Fruit fly (Drosophila melanogaster) whole organism, embryonic: ENCODE measurements around the gene deltaCOP.

Experiments used
- Abd-B ChIP-seq: fragments of 200-800 bp; sonication (Bioruptor generic); optimal IDR thresholded peaks from 2 replicates; lab custom pipeline; 2018; ENCODE audit warnings: missing biosample characterization, mild to moderate bottlenecking, missing genetic modification characterization, moderate library complexity
- Adf1 ChIP-seq: fragments of 200-800 bp; sonication (Bioruptor generic); IDR thresholded peaks from 2 replicates; pipeline ENCODE4 v1.3.6; 2022; ENCODE audit warnings: missing biosample characterization, missing genetic modification characterization
- Atf6 ChIP-seq: fragments of 200-800 bp; sonication (Bioruptor generic); IDR thresholded peaks from 2 replicates; pipeline ENCODE4 v1.3.6; 2022; ENCODE audit warnings: missing biosample characterization, missing genetic modification characterization
- BEAF-32 ChIP-seq: fragments of 200-800 bp; sonication (Bioruptor generic); optimal IDR thresholded peaks from 3 replicates; lab custom pipeline; 2017; ENCODE audit warnings: missing biosample characterization, missing genetic modification characterization, mild to moderate bottlenecking, moderate library complexity, missing genetic modification reagents
- CG10366 ChIP-seq: fragments of 200-800 bp; sonication (Bioruptor generic); IDR thresholded peaks from 2 replicates; pipeline ENCODE4 v1.3.6; 2022; ENCODE audit warnings: missing biosample characterization, missing genetic modification characterization
- CG10431 ChIP-seq: fragments of 200-800 bp; sonication (Bioruptor generic); optimal IDR thresholded peaks from 3 replicates; lab custom pipeline; 2018; ENCODE audit warnings: missing biosample characterization, mild to moderate bottlenecking, missing genetic modification characterization
- CG1233 ChIP-seq: fragments of 200-800 bp; sonication (Bioruptor generic); optimal IDR thresholded peaks from 4 replicates; lab custom pipeline; 2018; ENCODE audit warnings: missing biosample characterization, mild to moderate bottlenecking, missing genetic modification characterization
- CG14860 ChIP-seq: fragments of 200-800 bp; sonication (Bioruptor generic); IDR thresholded peaks from 3 replicates; pipeline ENCODE4 v1.3.6; 2022; ENCODE audit warnings: missing biosample characterization, missing genetic modification characterization; ENCODE audit not compliant: partially characterized antibody
- CG17361 ChIP-seq: fragments of 200-800 bp; sonication (Bioruptor generic); IDR thresholded peaks from 3 replicates; pipeline ENCODE4 v1.3.6; 2022; ENCODE audit warnings: missing biosample characterization, missing genetic modification characterization
- CG17568 ChIP-seq: fragments of 200-800 bp; sonication (Bioruptor generic); optimal IDR thresholded peaks from 2 replicates; lab custom pipeline; 2018; ENCODE audit warnings: missing biosample characterization, mild to moderate bottlenecking, missing genetic modification characterization, moderate library complexity
- CG17912 ChIP-seq: fragments of 200-800 bp; sonication (Bioruptor generic); optimal IDR thresholded peaks from 2 replicates; lab custom pipeline; 2018; ENCODE audit warnings: missing biosample characterization, mild to moderate bottlenecking, missing genetic modification characterization
- CG18476 ChIP-seq: fragments of 200-800 bp; sonication (Bioruptor generic); optimal IDR thresholded peaks from 2 replicates; lab custom pipeline; 2016; ENCODE audit warnings: missing biosample characterization, mild to moderate bottlenecking, missing genetic modification characterization
- CG3838 ChIP-seq: fragments of 200-800 bp; sonication (Bioruptor generic); optimal IDR thresholded peaks from 3 replicates; lab custom pipeline; 2016; ENCODE audit warnings: missing biosample characterization, missing genetic modification characterization
- CG4282 ChIP-seq: fragments of 200-800 bp; sonication (Bioruptor generic); optimal IDR thresholded peaks from 2 replicates; lab custom pipeline; 2016; ENCODE audit warnings: missing biosample characterization, missing genetic modification characterization
- CG4404 ChIP-seq: fragments of 200-800 bp; sonication (Bioruptor generic); IDR thresholded peaks from 2 replicates; pipeline ENCODE4 v1.3.6; 2022; ENCODE audit warnings: missing biosample characterization, missing genetic modification characterization
- CG5245 ChIP-seq: fragments of 200-800 bp; sonication (Bioruptor generic); optimal IDR thresholded peaks from 3 replicates; lab custom pipeline; 2016; ENCODE audit warnings: missing biosample characterization, missing genetic modification characterization
- CG6854 ChIP-seq: fragments of 200-800 bp; sonication (Bioruptor generic); optimal IDR thresholded peaks from 3 replicates; lab custom pipeline; 2017; ENCODE audit warnings: missing biosample characterization, mild to moderate bottlenecking, missing genetic modification characterization
- CG7357 ChIP-seq: fragments of 200-800 bp; sonication (Bioruptor generic); IDR thresholded peaks from 3 replicates; pipeline ENCODE4 v1.3.6; 2022; ENCODE audit warnings: missing biosample characterization, missing genetic modification characterization
- CG7556 ChIP-seq: fragments of 200-800 bp; sonication (Bioruptor generic); optimal IDR thresholded peaks from 2 replicates; lab custom pipeline; 2017; ENCODE audit warnings: missing biosample characterization, mild to moderate bottlenecking, missing genetic modification characterization
- CG8281 ChIP-seq: fragments of 200-800 bp; sonication (Bioruptor generic); optimal IDR thresholded peaks from 2 replicates; lab custom pipeline; 2018; ENCODE audit warnings: missing biosample characterization, mild to moderate bottlenecking, missing genetic modification characterization, moderate library complexity
- CG8388 ChIP-seq: fragments of 200-800 bp; sonication (Bioruptor generic); optimal IDR thresholded peaks from 2 replicates; lab custom pipeline; 2019; ENCODE audit warnings: missing biosample characterization, mild to moderate bottlenecking, missing genetic modification characterization, moderate library complexity
- CG8478 ChIP-seq: fragments of >200 bp; optimal IDR thresholded peaks from 2 replicates; lab custom pipeline; 2018
- CG8924 ChIP-seq: fragments of 200-800 bp; optimal IDR thresholded peaks from 3 replicates; lab custom pipeline; 2019; ENCODE audit warnings: missing biosample characterization, mild to moderate bottlenecking, missing genetic modification characterization, moderate library complexity
- CG9932 ChIP-seq: fragments of 200-800 bp; sonication (Bioruptor generic); IDR thresholded peaks from 2 replicates; pipeline ENCODE4 v1.3.6; 2022; ENCODE audit warnings: missing biosample characterization, missing genetic modification characterization
- Chrac-16 ChIP-seq: fragments of 200-800 bp; sonication (Bioruptor generic); optimal IDR thresholded peaks from 3 replicates; lab custom pipeline; 2016; ENCODE audit warnings: missing biosample characterization, missing genetic modification characterization
- CkIIα-i1 ChIP-seq: fragments of 200-800 bp; sonication (Bioruptor generic); IDR thresholded peaks from 2 replicates; pipeline ENCODE4 v1.3.6; 2022; ENCODE audit warnings: missing biosample characterization, missing genetic modification characterization
- D19B ChIP-seq: fragments of 200-800 bp; sonication (Bioruptor generic); optimal IDR thresholded peaks from 2 replicates; lab custom pipeline; 2017; ENCODE audit warnings: missing biosample characterization, mild to moderate bottlenecking, missing genetic modification characterization
- Hand ChIP-seq: fragments of 200-800 bp; sonication (Bioruptor generic); optimal IDR thresholded peaks from 2 replicates; lab custom pipeline; 2017; ENCODE audit warnings: mild to moderate bottlenecking, missing biosample characterization, missing genetic modification reagents, missing genetic modification characterization
- HmgD ChIP-seq: fragments of 200-800 bp; sonication (Bioruptor generic); optimal IDR thresholded peaks from 3 replicates; lab custom pipeline; 2016; ENCODE audit warnings: missing biosample characterization, missing genetic modification characterization
- Lim3 ChIP-seq: fragments of 200-800 bp; sonication (Bioruptor generic); IDR thresholded peaks from 2 replicates; pipeline ENCODE4 v1.3.6; 2022; ENCODE audit warnings: missing biosample characterization, missing genetic modification characterization
- Nf-YC ChIP-seq: fragments of 200-800 bp; optimal IDR thresholded peaks from 3 replicates; lab custom pipeline; 2019; ENCODE audit warnings: missing biosample characterization, mild to moderate bottlenecking, missing genetic modification characterization, moderate library complexity
- Oli ChIP-seq: fragments of 200-800 bp; sonication (Bioruptor generic); optimal IDR thresholded peaks from 2 replicates; lab custom pipeline; 2018; ENCODE audit warnings: missing biosample characterization, mild to moderate bottlenecking, missing genetic modification characterization, moderate library complexity
- bab2 ChIP-seq: fragments of 200-800 bp; sonication (Bioruptor generic); optimal IDR thresholded peaks from 2 replicates; lab custom pipeline; 2016; ENCODE audit warnings: missing biosample characterization, missing genetic modification characterization
- cad ChIP-seq: fragments of >200 bp; optimal IDR thresholded peaks from 2 replicates; lab custom pipeline; 2017; ENCODE audit warnings: missing biosample characterization, missing genetic modification characterization
- crp ChIP-seq, 2 experiments: fragments of 200-800 bp; sonication (Bioruptor generic); optimal IDR thresholded peaks; 2 replicates in 1 of 2; 3 replicates in 1 of 2; lab custom pipeline; 2017; ENCODE audit warnings: missing biosample characterization in 2 of 2, missing genetic modification characterization in 2 of 2, mild to moderate bottlenecking in 1 of 2, moderate library complexity in 1 of 2
- da ChIP-seq: fragments of 200-800 bp; sonication (Bioruptor generic); optimal IDR thresholded peaks from 2 replicates; lab custom pipeline; 2016; ENCODE audit warnings: missing biosample characterization, missing genetic modification characterization
- dm ChIP-seq: fragments of 200-800 bp; sonication (Bioruptor generic); optimal IDR thresholded peaks from 3 replicates; lab custom pipeline; 2016; ENCODE audit warnings: missing biosample characterization, missing genetic modification characterization
- eve ChIP-seq, 2 experiments: fragments of >200 bp; optimal IDR thresholded peaks; 2 replicates each; lab custom pipeline; 2017; ENCODE audit warnings: missing biosample characterization in 2 of 2, missing genetic modification characterization in 2 of 2
- exex ChIP-seq: fragments of 200-800 bp; sonication (Bioruptor generic); optimal IDR thresholded peaks from 4 replicates; lab custom pipeline; 2018; ENCODE audit warnings: missing biosample characterization, mild to moderate bottlenecking, missing genetic modification characterization, moderate library complexity
- fu2 ChIP-seq: fragments of 200-800 bp; sonication (Bioruptor generic); optimal IDR thresholded peaks from 2 replicates; lab custom pipeline; 2016; ENCODE audit warnings: missing biosample characterization, missing genetic modification characterization
- gsb ChIP-seq: fragments of 200-800 bp; sonication (Bioruptor generic); IDR thresholded peaks from 2 replicates; pipeline ENCODE4 v1.3.6; 2022; ENCODE audit warnings: missing biosample characterization, missing genetic modification characterization
- ind ChIP-seq: fragments of 200-800 bp; sonication (Bioruptor generic); optimal IDR thresholded peaks from 3 replicates; lab custom pipeline; 2016; ENCODE audit warnings: missing biosample characterization, missing genetic modification characterization
- kah ChIP-seq: fragments of 200-800 bp; sonication (Bioruptor generic); optimal IDR thresholded peaks from 2 replicates; lab custom pipeline; 2018; ENCODE audit warnings: missing biosample characterization, mild to moderate bottlenecking, missing genetic modification characterization
- mam ChIP-seq: fragments of 200-800 bp; sonication (Bioruptor generic); optimal IDR thresholded peaks from 3 replicates; lab custom pipeline; 2016; ENCODE audit warnings: missing biosample characterization, missing genetic modification characterization
- pan ChIP-seq, 4 experiments: fragments of >200 bp in 3 of 4; fragments of 200-800 bp in 1 of 4; sonication (Bioruptor generic) in 1 of 4; optimal IDR thresholded peaks in 3 of 4; IDR thresholded peaks in 1 of 4; 2 replicates each; pipeline versions ENCODE4 v1.3.6 to Lab custom; 2017 to 2022; ENCODE audit warnings: missing biosample characterization in 2 of 4, missing genetic modification characterization in 2 of 4, mixed read lengths in 1 of 4
- peb ChIP-seq: fragments of 200-800 bp; sonication (Bioruptor generic); IDR thresholded peaks from 2 replicates; pipeline ENCODE4 v1.3.6; 2022; ENCODE audit warnings: missing biosample characterization, missing genetic modification characterization
- salm ChIP-seq: fragments of 200-800 bp; sonication (Bioruptor generic); optimal IDR thresholded peaks from 2 replicates; lab custom pipeline; 2018; ENCODE audit warnings: missing biosample characterization, mild to moderate bottlenecking, missing genetic modification characterization
- sd ChIP-seq: fragments of 200-800 bp; sonication (Bioruptor generic); optimal IDR thresholded peaks from 3 replicates; lab custom pipeline; 2018; ENCODE audit warnings: missing biosample characterization, mild to moderate bottlenecking, missing genetic modification characterization, moderate library complexity
- seq ChIP-seq: fragments of 200-800 bp; sonication (Bioruptor generic); IDR thresholded peaks from 2 replicates; pipeline ENCODE4 v1.3.6; 2022; ENCODE audit warnings: missing biosample characterization, missing genetic modification characterization
- unc-4 ChIP-seq: fragments of 200-800 bp; sonication (Bioruptor generic); IDR thresholded peaks from 2 replicates; pipeline ENCODE4 v1.3.6; 2022; ENCODE audit warnings: missing biosample characterization, missing genetic modification characterization; ENCODE audit not compliant: partially characterized antibody
- z ChIP-seq: fragments of 200-800 bp; sonication (Bioruptor generic); IDR thresholded peaks from 3 replicates; pipeline ENCODE4 v1.3.6; 2022; ENCODE audit warnings: missing biosample characterization, missing genetic modification characterization

deltaCOP gene

DNA sequence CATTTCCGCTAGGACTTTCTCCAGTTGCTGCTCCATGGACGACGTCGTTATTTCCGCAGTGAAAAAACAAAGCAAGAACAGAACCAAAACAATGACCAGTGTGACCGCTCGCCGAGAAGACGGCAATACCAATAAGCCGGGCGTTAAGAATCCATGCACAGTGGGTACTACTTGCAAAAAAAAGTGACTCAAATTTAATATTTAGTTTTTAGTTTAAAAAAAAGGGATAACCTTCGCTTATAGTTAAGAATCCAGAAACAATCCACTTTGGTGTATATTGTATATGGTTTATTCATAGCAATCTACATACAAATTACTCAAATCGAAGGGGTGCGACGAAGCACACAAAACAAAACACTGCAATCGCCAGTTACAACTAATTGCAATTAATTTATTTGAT lies 2.7 kb downstream of the deltaCOP start, which contains the start of gene Lamtor5 (continued):
- TF ChIP-seq exex (tag; lab: Kevin White, UChicago) (no peak), dm (GFP tag; lab: Kevin White, UChicago) (no peak), CG10366 (0 out of 2 replicates have a peak, but pooled peaks have one; percentile 20), Atf6 (no peak), seq (GFP tag; lab: Robert Waterston, UW) (no peak), Abd-B (GFP tag; lab: Kevin White, UChicago) (no peak), CG7357 (no peak), CG8478 (lab: Kevin White, UChicago) (no peak), salm (tag; lab: Kevin White, UChicago) (no peak), CG8924 (peak; percentile 23), CG17361 (GFP tag; lab: Robert Waterston, UW) (peak; percentile 43; the same call in 1 of the 3 replicates), ind (peak; percentile 23), CG18476 (no peak), pan (optimal IDR thresholded peaks at IDR 0.05; lab: Kevin White, UChicago) (no peak), pan (GFP tag; optimal IDR thresholded peaks at IDR 0.05 in 1 of 2, IDR thresholded peaks at IDR 0.05 in 1 of 2) (peak in 1 of 2 experiments; percentile 34), da (GFP tag; lab: Kevin White, UChicago) (no peak), fu2 (GFP tag; lab: Kevin White, UChicago) (peak; percentile 14), CG4282 (peak; percentile 68), mam (GFP tag; lab: Kevin White, UChicago) (peak; percentile 43), CG1233 (GFP tag; lab: Kevin White, UChicago) (no peak), peb (GFP tag; lab: Robert Waterston, UW) (no peak), eve (GFP tag; optimal IDR thresholded peaks at IDR 0.05; lab: Kevin White, UChicago) (no peak), Adf1 (no peak), Hand (GFP tag; lab: Kevin White, UChicago) (peak; percentile 22), Oli (no peak), CG7556 (peak; percentile 26), bab2 (peak; percentile 35), kah (GFP tag; lab: Kevin White, UChicago) (no peak), gsb (GFP tag; lab: Robert Waterston, UW) (no peak), CG10431 (no peak), BEAF-32 (GFP tag; lab: Kevin White, UChicago) (peak; percentile 15), CG8281 (no peak), Lim3 (no peak), CkIIα-i1 (no peak), CG14860 (no peak), CG3838 (GFP tag; lab: Kevin White, UChicago) (no peak), CG4404 (no peak), CG8388 (peak; percentile 18), z (GFP tag; lab: Robert Waterston, UW) (no peak), CG17568 (no peak), CG5245 (GFP tag; lab: Kevin White, UChicago) (no peak), cad (GFP tag; lab: Kevin White, UChicago) (no peak), unc-4 (GFP tag; lab: Robert Waterston, UW) (no peak), Nf-YC (peak; percentile 29), CG9932 (peak; percentile 76), D19B (peak; percentile 1), sd (peak; percentile 26), crp (GFP tag; optimal IDR thresholded peaks at IDR 0.05; lab: Kevin White, UChicago) (no peak), CG6854 (GFP tag; lab: Kevin White, UChicago) (peak; percentile 32), Chrac-16 (GFP tag; lab: Kevin White, UChicago) (peak; percentile 25), CG17912 (no peak), HmgD (GFP tag; lab: Kevin White, UChicago) (no peak)
